Fruit fly (Drosophila melanogaster): Measurements from ENCODE around the gene Uch-L5.
A peak's percentile ranks its signal among the peaks of the same experiment; 100 is the strongest.

Uch-L5 gene

dm6 chr3L:9447239-9447777 is 29.5 kb downstream of the Uch-L5 start (continued):
- TF ChIP-seq CG32006 (GFP tag; optimal IDR thresholded peaks at IDR 0.05) (peak; percentile 31), CG16779 (tag; optimal IDR thresholded peaks at IDR 0.05) (no peak), fd85E (GFP tag; optimal IDR thresholded peaks at IDR 0.05) (no peak), Ets21C (GFP tag; optimal IDR thresholded peaks at IDR 0.05) (no peak), vri (GFP tag; optimal IDR thresholded peaks at IDR 0.05) (peak; percentile 90), Smox (GFP tag; optimal IDR thresholded peaks at IDR 0.05) (no peak), fd59A (GFP tag; optimal IDR thresholded peaks at IDR 0.05) (no peak), Sox102F (GFP tag; optimal IDR thresholded peaks at IDR 0.05) (no peak), Sox14 (GFP tag; optimal IDR thresholded peaks at IDR 0.05) (no peak), svp (GFP tag) (peak; percentile 67), achi (GFP tag; optimal IDR thresholded peaks at IDR 0.05) (no peak), topi (GFP tag; optimal IDR thresholded peaks at IDR 0.05) (no peak), pdm3 (GFP tag; optimal IDR thresholded peaks at IDR 0.05) (no peak)

dm6 chr3L:9446731-9447238 is 30.0 kb downstream of the Uch-L5 start, which contains the start of gene CG3529:
TSS of gene CG3529 (plus strand) at chr3L:9446864.
- TF ChIP-seq dac (GFP tag; optimal IDR thresholded peaks at IDR 0.05) (no peak), eg (GFP tag; IDR thresholded peaks at IDR 0.05) (no peak), CG1621 (tag; optimal IDR thresholded peaks at IDR 0.05) (peak; percentile 21), CG8319 (GFP tag; optimal IDR thresholded peaks at IDR 0.05) (no peak), spab (GFP tag; optimal IDR thresholded peaks at IDR 0.05) (no peak), Hr38 (GFP tag; optimal IDR thresholded peaks at IDR 0.05) (no peak), salr (GFP tag; optimal IDR thresholded peaks at IDR 0.05) (no peak), CG6808 (GFP tag; optimal IDR thresholded peaks at IDR 0.05) (peak; percentile 62), CG3919 (GFP tag; optimal IDR thresholded peaks at IDR 0.05) (no peak), Blimp-1 (GFP tag; optimal IDR thresholded peaks at IDR 0.05) (no peak), fd85E (GFP tag; optimal IDR thresholded peaks at IDR 0.05) (no peak), ss (GFP tag; optimal IDR thresholded peaks at IDR 0.05) (peak in 1 of 2 experiments; percentile 61), CG6854 (GFP tag; optimal IDR thresholded peaks at IDR 0.05) (peak; percentile 56), dsx (GFP tag; optimal IDR thresholded peaks at IDR 0.05; ENCODE audit: poor library complexity, severe bottlenecking) (no peak), CG4318 (GFP tag; optimal IDR thresholded peaks at IDR 0.05) (no peak), Eip75B (GFP tag; optimal IDR thresholded peaks at IDR 0.05) (peak; percentile 33), Eip93F (GFP tag; optimal IDR thresholded peaks at IDR 0.05) (no peak), Met (GFP tag; optimal IDR thresholded peaks at IDR 0.05) (peak; percentile 47), Hr39 (GFP tag; optimal IDR thresholded peaks at IDR 0.05) (peak; percentile 17), CG6792 (GFP tag; optimal IDR thresholded peaks at IDR 0.05) (no peak), CG7368 (GFP tag; optimal IDR thresholded peaks at IDR 0.05) (no peak), topi (GFP tag; optimal IDR thresholded peaks at IDR 0.05) (no peak), CG15336 (GFP tag; IDR thresholded peaks at IDR 0.05) (no peak), CG31627 (GFP tag; optimal IDR thresholded peaks at IDR 0.05) (peak; percentile 5), net (GFP tag; optimal IDR thresholded peaks at IDR 0.05) (no peak), Sox14 (GFP tag; optimal IDR thresholded peaks at IDR 0.05) (peak; percentile 25), achi (GFP tag; optimal IDR thresholded peaks at IDR 0.05) (no peak), fkh (GFP tag; optimal IDR thresholded peaks at IDR 0.05) (peak; percentile 92), fd59A (GFP tag; optimal IDR thresholded peaks at IDR 0.05) (no peak), Lpt (GFP tag; optimal IDR thresholded peaks at IDR 0.05) (no peak), CG8632 (GFP tag; optimal IDR thresholded peaks at IDR 0.05) (no peak), Gug (GFP tag; IDR thresholded peaks at IDR 0.05) (no peak), CG6163 (GFP tag; IDR thresholded peaks at IDR 0.05) (0 out of 3 replicates have a peak, but pooled peaks have one; percentile 38), Ets21C (GFP tag; optimal IDR thresholded peaks at IDR 0.05) (peak; percentile 21), Sox15 (GFP tag; optimal IDR thresholded peaks at IDR 0.05) (no peak), CG11294 (GFP tag; IDR thresholded peaks at IDR 0.05) (no peak), CG10669 (GFP tag; optimal IDR thresholded peaks at IDR 0.05) (no peak), svp (GFP tag) (peak; percentile 64), Eip78C (GFP tag) (peak; percentile 72), CG16779 (tag; optimal IDR thresholded peaks at IDR 0.05) (peak; percentile 8), cyc (GFP tag; optimal IDR thresholded peaks at IDR 0.05) (peak; percentile 26), CG8119 (GFP tag; IDR thresholded peaks at IDR 0.05) (no peak), Sox102F (GFP tag; optimal IDR thresholded peaks at IDR 0.05) (no peak), CG10631 (GFP tag; optimal IDR thresholded peaks at IDR 0.05) (peak; percentile 25), acj6 (GFP tag; optimal IDR thresholded peaks at IDR 0.05) (no peak)

Measured in whole organism, prepupa.